Fruit fly (Drosophila melanogaster) whole organism, embryonic: ENCODE results near the gene CG42512.

Source experiments
- Abd-B ChIP-seq: fragments of 200-800 bp; sonication (Bioruptor generic); optimal IDR thresholded peaks from 2 replicates; lab custom pipeline; 2018; ENCODE audit warnings: missing biosample characterization, mild to moderate bottlenecking, missing genetic modification characterization, moderate library complexity
- BEAF-32 ChIP-seq: fragments of 200-800 bp; sonication (Bioruptor generic); optimal IDR thresholded peaks from 3 replicates; lab custom pipeline; 2017; ENCODE audit warnings: missing biosample characterization, missing genetic modification characterization, mild to moderate bottlenecking, moderate library complexity, missing genetic modification reagents
- CG10431 ChIP-seq: fragments of 200-800 bp; sonication (Bioruptor generic); optimal IDR thresholded peaks from 3 replicates; lab custom pipeline; 2018; ENCODE audit warnings: missing biosample characterization, mild to moderate bottlenecking, missing genetic modification characterization
- CG11398 ChIP-seq: fragments of 200-800 bp; sonication (Bioruptor generic); optimal IDR thresholded peaks from 2 replicates; lab custom pipeline; 2016; ENCODE audit warnings: missing biosample characterization, missing genetic modification characterization
- CG12219 ChIP-seq: fragments of 200-800 bp; sonication (Bioruptor generic); optimal IDR thresholded peaks from 3 replicates; lab custom pipeline; 2018; ENCODE audit warnings: missing biosample characterization, mild to moderate bottlenecking, missing genetic modification characterization
- CG1529 ChIP-seq: fragments of 200-800 bp; sonication (Bioruptor generic); optimal IDR thresholded peaks from 3 replicates; lab custom pipeline; 2018; ENCODE audit warnings: missing biosample characterization, missing genetic modification characterization
- CG16779 ChIP-seq: fragments of 200-800 bp; sonication (Bioruptor generic); IDR thresholded peaks from 2 replicates; pipeline ENCODE4 v1.3.6; 2022; ENCODE audit warnings: missing biosample characterization, missing genetic modification characterization
- CG17328 ChIP-seq: fragments of 200-800 bp; sonication (Bioruptor generic); IDR thresholded peaks from 2 replicates; pipeline ENCODE4 v1.3.6; 2022; ENCODE audit warnings: missing biosample characterization, missing genetic modification characterization
- CG17829 ChIP-seq: fragments of 200-800 bp; optimal IDR thresholded peaks from 2 replicates; lab custom pipeline; 2019; ENCODE audit warnings: missing biosample characterization, mild to moderate bottlenecking, missing genetic modification characterization, moderate library complexity
- CG18476 ChIP-seq: fragments of 200-800 bp; sonication (Bioruptor generic); optimal IDR thresholded peaks from 2 replicates; lab custom pipeline; 2016; ENCODE audit warnings: missing biosample characterization, mild to moderate bottlenecking, missing genetic modification characterization
- CG2202 ChIP-seq: fragments of 200-800 bp; sonication (Bioruptor generic); optimal IDR thresholded peaks from 2 replicates; lab custom pipeline; 2018; ENCODE audit warnings: missing biosample characterization, mild to moderate bottlenecking, missing genetic modification characterization
- CG2678 ChIP-seq: fragments of 200-800 bp; sonication (Bioruptor generic); optimal IDR thresholded peaks from 3 replicates; lab custom pipeline; 2019; ENCODE audit warnings: missing biosample characterization, mild to moderate bottlenecking, missing genetic modification characterization, moderate library complexity
- CG32772 ChIP-seq: fragments of 200-800 bp; sonication (Bioruptor generic); IDR thresholded peaks from 2 replicates; pipeline ENCODE4 v1.3.6; 2022; ENCODE audit warnings: missing biosample characterization, missing genetic modification characterization
- CG3407 ChIP-seq: fragments of 200-800 bp; sonication (Bioruptor generic); optimal IDR thresholded peaks from 2 replicates; lab custom pipeline; 2018; ENCODE audit warnings: missing biosample characterization, mild to moderate bottlenecking, missing genetic modification characterization
- CG34376 ChIP-seq: fragments of 200-800 bp; sonication (Bioruptor generic); optimal IDR thresholded peaks from 2 replicates; lab custom pipeline; 2018; ENCODE audit warnings: missing biosample characterization, mild to moderate bottlenecking, missing genetic modification characterization
- CG4730 ChIP-seq: fragments of 200-800 bp; sonication (Bioruptor generic); IDR thresholded peaks from 2 replicates; pipeline ENCODE4 v1.3.6; 2022; ENCODE audit warnings: missing biosample characterization, missing genetic modification characterization
- CG4820 ChIP-seq: fragments of 200-800 bp; sonication (Bioruptor generic); optimal IDR thresholded peaks from 3 replicates; lab custom pipeline; 2016; ENCODE audit warnings: missing biosample characterization, missing genetic modification characterization
- CG5245 ChIP-seq: fragments of 200-800 bp; sonication (Bioruptor generic); optimal IDR thresholded peaks from 3 replicates; lab custom pipeline; 2016; ENCODE audit warnings: missing biosample characterization, missing genetic modification characterization
- CG6813 ChIP-seq: fragments of 200-800 bp; sonication (Bioruptor generic); optimal IDR thresholded peaks from 2 replicates; lab custom pipeline; 2017; ENCODE audit warnings: missing biosample characterization, missing genetic modification characterization, mild to moderate bottlenecking, moderate library complexity, missing genetic modification reagents
- CG7786 ChIP-seq: fragments of 200-800 bp; sonication (Bioruptor generic); optimal IDR thresholded peaks from 2 replicates; lab custom pipeline; 2016; ENCODE audit warnings: missing biosample characterization, missing genetic modification characterization
- CkIIα-i1 ChIP-seq: fragments of 200-800 bp; sonication (Bioruptor generic); IDR thresholded peaks from 2 replicates; pipeline ENCODE4 v1.3.6; 2022; ENCODE audit warnings: missing biosample characterization, missing genetic modification characterization
- D ChIP-seq, 2 experiments: fragments of 200-800 bp in 1 of 2; fragments of >200 bp in 1 of 2; sonication (Bioruptor generic) in 1 of 2; optimal IDR thresholded peaks; 2 replicates in 1 of 2; 3 replicates in 1 of 2; lab custom pipeline; 2017; ENCODE audit warnings: mild to moderate bottlenecking in 1 of 2, missing biosample characterization in 1 of 2, missing genetic modification characterization in 1 of 2, missing genetic modification reagents in 1 of 2
- D19B ChIP-seq: fragments of 200-800 bp; sonication (Bioruptor generic); optimal IDR thresholded peaks from 2 replicates; lab custom pipeline; 2017; ENCODE audit warnings: missing biosample characterization, mild to moderate bottlenecking, missing genetic modification characterization
- Dip2 ChIP-seq: fragments of 200-800 bp; sonication (Bioruptor generic); IDR thresholded peaks from 2 replicates; pipeline ENCODE4 v1.3.6; 2022; ENCODE audit warnings: missing biosample characterization, missing genetic modification characterization
- Ets65A ChIP-seq: fragments of 200-800 bp; sonication (Bioruptor generic); peaks from one replicate; lab custom pipeline; 2016; ENCODE audit warnings: missing biosample characterization, missing genetic modification characterization
- HLHmδ ChIP-seq: fragments of 200-800 bp; sonication (Bioruptor generic); optimal IDR thresholded peaks from 2 replicates; lab custom pipeline; 2018; ENCODE audit warnings: missing biosample characterization, mild to moderate bottlenecking, missing genetic modification characterization, moderate library complexity
- Hand ChIP-seq: fragments of 200-800 bp; sonication (Bioruptor generic); optimal IDR thresholded peaks from 2 replicates; lab custom pipeline; 2017; ENCODE audit warnings: mild to moderate bottlenecking, missing biosample characterization, missing genetic modification reagents, missing genetic modification characterization
- Hmx ChIP-seq: fragments of 200-800 bp; sonication (Bioruptor generic); optimal IDR thresholded peaks from 2 replicates; lab custom pipeline; 2016; ENCODE audit warnings: missing biosample characterization, missing genetic modification characterization
- Kr ChIP-seq: fragments of 200-800 bp; sonication (Bioruptor generic); optimal IDR thresholded peaks from 2 replicates; lab custom pipeline; 2017; ENCODE audit warnings: missing biosample characterization, mild to moderate bottlenecking, missing genetic modification characterization
- Lhr ChIP-seq: fragments of 200-800 bp; sonication (Bioruptor generic); optimal IDR thresholded peaks from 3 replicates; lab custom pipeline; 2017; ENCODE audit warnings: mild to moderate bottlenecking, missing biosample characterization, missing genetic modification reagents, missing genetic modification characterization
- MTF-1 ChIP-seq: fragments of 200-800 bp; sonication (Bioruptor generic); optimal IDR thresholded peaks from 2 replicates; lab custom pipeline; 2018; ENCODE audit warnings: missing biosample characterization, mild to moderate bottlenecking, missing genetic modification characterization, borderline replicate concordance
- Meics ChIP-seq: fragments of 200-800 bp; sonication (Bioruptor generic); optimal IDR thresholded peaks from 2 replicates; lab custom pipeline; 2017; ENCODE audit warnings: missing biosample characterization, mild to moderate bottlenecking, missing genetic modification characterization
- Sin3A ChIP-seq: fragments of >200 bp; optimal IDR thresholded peaks from 2 replicates; lab custom pipeline; 2018
- Sry-δ ChIP-seq: fragments of 200-800 bp; sonication (Bioruptor generic); optimal IDR thresholded peaks from 2 replicates; lab custom pipeline; 2016; ENCODE audit warnings: missing biosample characterization, missing genetic modification characterization
- aop ChIP-seq: fragments of 200-800 bp; sonication (Bioruptor generic); IDR thresholded peaks from 2 replicates; pipeline ENCODE4 v1.3.6; 2022; ENCODE audit warnings: missing biosample characterization, missing genetic modification characterization
- az2 ChIP-seq: fragments of 200-800 bp; sonication (Bioruptor generic); optimal IDR thresholded peaks from 3 replicates; lab custom pipeline; 2016; ENCODE audit warnings: missing biosample characterization, missing genetic modification characterization
- cas ChIP-seq: fragments of 200-800 bp; sonication (Bioruptor generic); IDR thresholded peaks from 2 replicates; pipeline ENCODE4 v1.3.6; 2022; ENCODE audit warnings: missing biosample characterization, missing genetic modification characterization
- crc ChIP-seq: fragments of 200-800 bp; sonication (Bioruptor generic); optimal IDR thresholded peaks from 2 replicates; lab custom pipeline; 2016; ENCODE audit warnings: missing biosample characterization, missing genetic modification characterization
- crp ChIP-seq, 2 experiments: fragments of 200-800 bp; sonication (Bioruptor generic); optimal IDR thresholded peaks; 2 replicates in 1 of 2; 3 replicates in 1 of 2; lab custom pipeline; 2017; ENCODE audit warnings: missing biosample characterization in 2 of 2, missing genetic modification characterization in 2 of 2, mild to moderate bottlenecking in 1 of 2, moderate library complexity in 1 of 2
- dimm ChIP-seq: fragments of 200-800 bp; sonication (Bioruptor generic); IDR thresholded peaks from 2 replicates; pipeline ENCODE4 v1.3.6; 2022; ENCODE audit warnings: missing biosample characterization, missing genetic modification characterization
- fd96Cb ChIP-seq: fragments of 200-800 bp; sonication (Bioruptor generic); optimal IDR thresholded peaks from 2 replicates; lab custom pipeline; 2018; ENCODE audit warnings: missing biosample characterization, mild to moderate bottlenecking, missing genetic modification characterization, moderate library complexity
- fu2 ChIP-seq: fragments of 200-800 bp; sonication (Bioruptor generic); optimal IDR thresholded peaks from 2 replicates; lab custom pipeline; 2016; ENCODE audit warnings: missing biosample characterization, missing genetic modification characterization
- gsb ChIP-seq: fragments of 200-800 bp; sonication (Bioruptor generic); IDR thresholded peaks from 2 replicates; pipeline ENCODE4 v1.3.6; 2022; ENCODE audit warnings: missing biosample characterization, missing genetic modification characterization
- hb ChIP-seq: fragments of 200-800 bp; sonication (Bioruptor generic); IDR thresholded peaks from 3 replicates; pipeline ENCODE4 v1.3.6; 2022; ENCODE audit warnings: missing biosample characterization, missing genetic modification characterization; ENCODE audit not compliant: partially characterized antibody
- jing ChIP-seq: fragments of 200-800 bp; sonication (Bioruptor generic); optimal IDR thresholded peaks from 2 replicates; lab custom pipeline; 2018; ENCODE audit warnings: missing biosample characterization, mild to moderate bottlenecking, missing genetic modification characterization
- kah ChIP-seq: fragments of 200-800 bp; sonication (Bioruptor generic); optimal IDR thresholded peaks from 2 replicates; lab custom pipeline; 2018; ENCODE audit warnings: missing biosample characterization, mild to moderate bottlenecking, missing genetic modification characterization
- nom ChIP-seq: fragments of 200-800 bp; sonication (Bioruptor generic); optimal IDR thresholded peaks from 2 replicates; lab custom pipeline; 2017; ENCODE audit warnings: missing biosample characterization, missing genetic modification characterization, mild to moderate bottlenecking, moderate library complexity, missing genetic modification reagents
- sd ChIP-seq: fragments of 200-800 bp; sonication (Bioruptor generic); optimal IDR thresholded peaks from 3 replicates; lab custom pipeline; 2018; ENCODE audit warnings: missing biosample characterization, mild to moderate bottlenecking, missing genetic modification characterization, moderate library complexity
- vvl ChIP-seq: fragments of 200-800 bp; sonication (Bioruptor generic); IDR thresholded peaks from 2 replicates; pipeline ENCODE4 v1.3.6; 2022; ENCODE audit warnings: missing biosample characterization, missing genetic modification characterization
- wor ChIP-seq: fragments of 200-800 bp; sonication (Bioruptor generic); IDR thresholded peaks from 2 replicates; pipeline ENCODE4 v1.3.6; 2022; ENCODE audit warnings: missing biosample characterization, missing genetic modification characterization

The CG42512 gene

DNA sequence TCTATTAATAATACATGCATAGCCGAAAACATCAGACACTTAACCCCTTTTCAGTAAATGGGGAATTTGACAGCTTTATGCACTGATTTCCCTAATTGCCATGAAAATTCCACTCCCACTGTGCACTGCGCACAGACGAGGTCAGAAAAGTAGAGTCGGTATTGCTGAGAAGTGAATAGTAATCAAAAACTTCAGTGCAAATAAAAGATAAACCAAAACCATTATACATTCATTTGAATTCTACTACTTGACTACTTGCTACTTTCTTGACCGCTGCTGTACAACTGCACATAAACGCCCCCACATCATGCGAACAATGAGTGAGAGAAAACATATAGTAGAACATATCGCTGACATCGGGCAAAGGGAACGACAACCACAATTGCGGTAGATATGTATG is 40.3 kb downstream of the CG42512 start (continued):
- peak; percentile 91 for TF ChIP-seq vvl
- TF ChIP-seq aop (GFP tag; lab: Robert Waterston, UW): peak; percentile 80
- TF ChIP-seq Abd-B (GFP tag; lab: Kevin White, UChicago): peak; percentile 76
- TF ChIP-seq Dip2 (GFP tag; lab: Robert Waterston, UW): no peak
- peak; percentile 97 for TF ChIP-seq Ets65A (GFP tag; lab: Kevin White, UChicago)
- no peak for TF ChIP-seq Kr (GFP tag; lab: Kevin White, UChicago)
- peak; percentile 67; the same call in 1 of the 2 replicates for TF ChIP-seq CG16779
- peak; percentile 87 for TF ChIP-seq CG4820 (GFP tag; lab: Kevin White, UChicago)
- peak; percentile 83 for TF ChIP-seq CG32772 (GFP tag; lab: Robert Waterston, UW)
- peak; percentile 44 for TF ChIP-seq Sry-δ (GFP tag; lab: Kevin White, UChicago)
- peak; percentile 68 for TF ChIP-seq CG4730
- TF ChIP-seq hb (GFP tag; lab: Robert Waterston, UW): no peak
- TF ChIP-seq gsb (GFP tag; lab: Robert Waterston, UW): peak; percentile 61; the same call in 1 of the 2 replicates
- TF ChIP-seq nom (GFP tag; lab: Kevin White, UChicago): no peak
- TF ChIP-seq CG1529: peak; percentile 88
- TF ChIP-seq CG5245: peak; percentile 87
- peak; percentile 89 for TF ChIP-seq fd96Cb
- TF ChIP-seq dimm (GFP tag; lab: Robert Waterston, UW): peak; percentile 80
- no peak for TF ChIP-seq HLHmδ (GFP tag; lab: Kevin White, UChicago)
- TF ChIP-seq CG34376 (GFP tag; lab: Kevin White, UChicago): no peak
- peak; percentile 64 for TF ChIP-seq Meics
- TF ChIP-seq Hand (GFP tag; lab: Kevin White, UChicago): no peak
- peak; percentile 77 for TF ChIP-seq wor
- TF ChIP-seq Lhr (GFP tag; lab: Kevin White, UChicago): peak; percentile 66
- TF ChIP-seq CG3407 (GFP tag; lab: Kevin White, UChicago): peak; percentile 84
- 0 out of 2 replicates have a peak, but pooled peaks have one; percentile 50 for TF ChIP-seq cas (GFP tag; lab: Robert Waterston, UW)
- TF ChIP-seq BEAF-32 (GFP tag; lab: Kevin White, UChicago): no peak
- TF ChIP-seq CG7786 (GFP tag; lab: Kevin White, UChicago): peak; percentile 81
- no peak for TF ChIP-seq D (optimal IDR thresholded peaks at IDR 0.05; lab: Kevin White, UChicago)
- TF ChIP-seq D (GFP tag; optimal IDR thresholded peaks at IDR 0.05; lab: Kevin White, UChicago): peak; percentile 88
- no peak for TF ChIP-seq D19B (GFP tag; lab: Kevin White, UChicago)
- no peak for TF ChIP-seq Sin3A
- peak; percentile 49; the same call in 1 of the 2 replicates for TF ChIP-seq CkIIα-i1
- peak; percentile 94 for TF ChIP-seq CG17328
- peak; percentile 84 for TF ChIP-seq CG2678
- peak; percentile 86 for TF ChIP-seq CG12219 (GFP tag; lab: Kevin White, UChicago)
- peak; percentile 69 for TF ChIP-seq CG18476 (GFP tag; lab: Kevin White, UChicago)
- peak; percentile 65 for TF ChIP-seq fu2
- peak; percentile 86 for TF ChIP-seq CG17829 (tag; lab: Kevin White, UChicago)
- peak; percentile 90 for TF ChIP-seq az2 (GFP tag; lab: Kevin White, UChicago)
- peak; percentile 89 for TF ChIP-seq jing (GFP tag; lab: Kevin White, UChicago)
- TF ChIP-seq Hmx (GFP tag; lab: Kevin White, UChicago): no peak
- TF ChIP-seq crc: peak; percentile 66
- TF ChIP-seq CG11398: peak; percentile 84
- peak in 1 of 2 experiments; percentile 32 for TF ChIP-seq crp (GFP tag; optimal IDR thresholded peaks at IDR 0.05; lab: Kevin White, UChicago)
- peak; percentile 66 for TF ChIP-seq kah (GFP tag; lab: Kevin White, UChicago)
- peak; percentile 75 for TF ChIP-seq MTF-1 (GFP tag; lab: Kevin White, UChicago)
- peak; percentile 78 for TF ChIP-seq CG2202
- TF ChIP-seq sd: peak; percentile 69
- TF ChIP-seq CG10431 (GFP tag; lab: Kevin White, UChicago): peak; percentile 62
- TF ChIP-seq CG6813 (GFP tag; lab: Kevin White, UChicago): peak; percentile 72
